Worm (Caenorhabditis elegans): ENCODE measurements around the gene vps-60.

Gene vps-60

ce11 chrV:8631277-8631765 is 25.4 kb upstream of the vps-60 start, which contains the start of gene atg-18 (continued):
- TF ChIP-seq hlh-17 (GFP tag; optimal IDR thresholded peaks at IDR 0.05; ENCODE audit: borderline replicate concordance) (no peak), xbp-1 (tag; optimal IDR thresholded peaks at IDR 0.05) (peak; percentile 70), blmp-1 (tag; optimal IDR thresholded peaks at IDR 0.05) (peak; percentile 76)

DNA sequence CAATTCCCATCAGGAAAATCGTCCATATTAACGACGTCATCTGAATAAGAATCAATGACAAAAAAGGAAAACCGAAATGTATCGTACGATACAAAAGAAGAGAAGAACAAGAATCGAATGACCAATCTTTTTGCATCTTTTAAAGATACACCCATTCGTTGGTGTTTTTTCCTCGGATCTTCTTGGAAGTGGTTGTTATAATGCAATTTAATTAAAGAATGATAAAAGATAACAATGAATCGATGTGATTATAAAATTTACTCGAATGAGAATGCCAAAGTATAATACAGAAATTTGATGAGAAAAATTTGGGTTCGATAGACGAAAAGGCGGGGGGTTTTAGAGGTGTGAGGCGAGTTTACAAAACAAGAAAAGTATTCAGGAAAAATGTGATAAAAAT is 23.1 kb upstream of the vps-60 start, which contains the start of gene F41E6.12:
F41E6.12 (minus strand) TSS at position 101 of the 400 bp plus-strand sequence.
- TF ChIP-seq nhr-85 (tag): peak; percentile 49
- peak; percentile 21 for TF ChIP-seq blmp-1 (tag; optimal IDR thresholded peaks at IDR 0.05)
- TF ChIP-seq nhr-28 (tag; optimal IDR thresholded peaks at IDR 0.05): no peak
- no peak for TF ChIP-seq mdl-1 (tag; optimal IDR thresholded peaks at IDR 0.05)
- no peak for TF ChIP-seq efl-1 (optimal IDR thresholded peaks at IDR 0.05)
- TF ChIP-seq efl-1 (GFP tag; optimal IDR thresholded peaks at IDR 0.05 in 1 of 2): peak in 1 of 2 experiments; percentile 37
- no peak for TF ChIP-seq egl-27 (tag; optimal IDR thresholded peaks at IDR 0.05)
- no peak for TF ChIP-seq nhr-90 (tag; optimal IDR thresholded peaks at IDR 0.05; ENCODE audit: poor library complexity)
- TF ChIP-seq ama-1 (optimal IDR thresholded peaks at IDR 0.05): peak; percentile 50

- TF ChIP-seq fkh-4 (tag; optimal IDR thresholded peaks at IDR 0.05; ENCODE audit: borderline replicate concordance): no peak
- TF ChIP-seq nhr-19 (GFP tag; conservative IDR thresholded peaks at IDR 0.05): no peak
- no peak for TF ChIP-seq zag-1 (tag; optimal IDR thresholded peaks at IDR 0.05)
- no peak for TF ChIP-seq blmp-1 (tag; optimal IDR thresholded peaks at IDR 0.05)
- TF ChIP-seq jun-1 (tag; optimal IDR thresholded peaks at IDR 0.05): no peak
- TF ChIP-seq efl-1 (optimal IDR thresholded peaks at IDR 0.05): no peak
- TF ChIP-seq efl-1 (GFP tag; optimal IDR thresholded peaks at IDR 0.05 in 1 of 2): peak in 1 of 2 experiments; percentile 48
- no peak for TF ChIP-seq snu-23 (GFP tag; optimal IDR thresholded peaks at IDR 0.05)
These were observed 21.7 kb upstream of the vps-60 start for ce11 chrV:8627580-8627979.

DNA sequence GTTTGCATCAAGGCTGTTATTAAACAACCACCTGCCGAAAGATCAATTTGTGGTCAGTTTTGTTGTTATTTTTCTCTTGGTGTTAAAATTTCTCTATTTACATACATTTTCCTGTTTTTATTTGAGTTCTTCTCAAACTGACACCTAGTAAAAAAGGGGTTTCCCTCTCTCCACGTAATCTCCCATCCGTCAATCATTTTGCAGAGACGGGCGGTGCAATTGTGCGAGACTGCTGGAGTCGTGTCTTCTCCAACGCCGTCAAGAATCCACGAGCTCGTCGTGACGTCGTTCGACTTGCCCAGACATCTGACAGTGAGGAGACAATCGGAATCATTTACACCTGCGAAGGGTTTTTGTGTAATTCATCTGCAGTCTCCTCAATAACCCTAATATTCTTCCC is 20.5 kb upstream of the vps-60 start:
- TF ChIP-seq Y116A8C.19 (tag; optimal IDR thresholded peaks at IDR 0.05; ENCODE audit: borderline replicate concordance) (no peak), unc-62 (GFP tag; optimal IDR thresholded peaks at IDR 0.05) (no peak), ztf-11 (tag; optimal IDR thresholded peaks at IDR 0.05) (no peak), ceh-90 (tag; optimal IDR thresholded peaks at IDR 0.05) (no peak), fkh-8 (tag; optimal IDR thresholded peaks at IDR 0.05) (peak; percentile 6), nhr-85 (tag) (peak; percentile 76), nhr-20 (tag; optimal IDR thresholded peaks at IDR 0.05) (no peak), snpc-4 (tag; optimal IDR thresholded peaks at IDR 0.05) (no peak), pax-3 (tag; optimal IDR thresholded peaks at IDR 0.05) (no peak), sptf-1 (tag; optimal IDR thresholded peaks at IDR 0.05) (no peak), grh-1 (GFP tag; IDR thresholded peaks at IDR 0.05) (no peak), tbx-2 (tag; optimal IDR thresholded peaks at IDR 0.05) (no peak), blmp-1 (tag; optimal IDR thresholded peaks at IDR 0.05) (no peak), mef-2 (tag; optimal IDR thresholded peaks at IDR 0.05) (no peak), lin-14 (GFP tag; optimal IDR thresholded peaks at IDR 0.05) (peak; percentile 26), F16B12.6 (tag; optimal IDR thresholded peaks at IDR 0.05) (no peak), hlh-17 (GFP tag; optimal IDR thresholded peaks at IDR 0.05; ENCODE audit: borderline replicate concordance) (no peak), irx-1 (tag; optimal IDR thresholded peaks at IDR 0.05) (no peak), unc-30 (tag; optimal IDR thresholded peaks at IDR 0.05) (no peak), fkh-10 (GFP tag; optimal IDR thresholded peaks at IDR 0.05) (no peak), egl-13 (tag; optimal IDR thresholded peaks at IDR 0.05) (peak; percentile 5), alr-1 (tag; optimal IDR thresholded peaks at IDR 0.05; ENCODE audit: borderline replicate concordance) (no peak), ama-1 (optimal IDR thresholded peaks at IDR 0.05) (no peak), nhr-71 (tag; optimal IDR thresholded peaks at IDR 0.05) (peak; percentile 25), vab-15 (tag; optimal IDR thresholded peaks at IDR 0.05) (no peak), lsy-2 (tag; optimal IDR thresholded peaks at IDR 0.05) (no peak), dsc-1 (tag; optimal IDR thresholded peaks at IDR 0.05) (no peak)

Data from whole organism, L1 larva.